Worm (Caenorhabditis elegans) whole organism, midembryonic: ENCODE data around the gene col-162.

Experiments
- T22C8.4 ChIP-seq: fragments of 200-800 bp; sonication (Bioruptor generic); IDR thresholded peaks from 2 replicates; pipeline ENCODE4 v1.3.6; 2022; ENCODE audit warnings: missing genetic modification characterization, missing compliant biosample characterization
- cog-1 ChIP-seq: sonication (generic microtip); optimal IDR thresholded peaks from 2 replicates; lab custom pipeline; 2016; ENCODE audit warnings: missing genetic modification characterization, missing compliant biosample characterization
- flt-1 ChIP-seq: fragments of 200-800 bp; sonication (Bioruptor generic); IDR thresholded peaks from 2 replicates; pipeline ENCODE4 v1.3.6; 2022; ENCODE audit warnings: missing genetic modification characterization, missing compliant biosample characterization
- klf-2 ChIP-seq: fragments of 200-800 bp; sonication (Bioruptor generic); conservative IDR thresholded peaks from 2 replicates; pipeline ENCODE4 v1.3.6; 2022; ENCODE audit warnings: missing genetic modification reagents, missing genetic modification characterization, missing compliant biosample characterization
- med-1 ChIP-seq: sonication (generic microtip); optimal IDR thresholded peaks from 2 replicates; lab custom pipeline; 2017; ENCODE audit warnings: missing genetic modification characterization, mild to moderate bottlenecking, missing compliant biosample characterization, antibody characterized with exemption, missing genetic modification reagents; ENCODE audit not compliant: insufficient read depth
- ref-1 ChIP-seq: fragments of 200-800 bp; sonication (Bioruptor generic); conservative IDR thresholded peaks from 2 replicates; pipeline ENCODE4 v1.3.6; 2022; ENCODE audit warnings: missing genetic modification reagents, missing genetic modification characterization, missing compliant biosample characterization
- ztf-29 ChIP-seq: fragments of 200-800 bp; sonication (Bioruptor generic); IDR thresholded peaks from 2 replicates; pipeline ENCODE4 v1.3.6; 2022; ENCODE audit warnings: missing genetic modification reagents, missing genetic modification characterization, missing compliant biosample characterization

- TF ChIP-seq T22C8.4 (GFP tag; lab: Robert Waterston, UW) (no peak), flt-1 (no peak), ref-1 (GFP tag; lab: Robert Waterston, UW) (no peak), klf-2 (GFP tag; lab: Robert Waterston, UW) (no peak), cog-1 (tag; lab: Kevin White, UChicago) (no peak), ztf-29 (no peak), med-1 (GFP tag; lab: Kevin White, UChicago) (no peak)
These were observed 22.4 kb downstream of the col-162 start for ce11 chrV:13464123-13464522.
